Fruit fly (Drosophila melanogaster): Measurements from ENCODE around the gene Ser.

Gene Ser

dm6 chr3R:27175710-27176109 is 18.4 kb downstream of the Ser start:
- TF ChIP-seq CG34367 (tag; optimal IDR thresholded peaks at IDR 0.05) (peak; percentile 18), CG14655 (GFP tag; optimal IDR thresholded peaks at IDR 0.05) (peak; percentile 49), CG10348 (GFP tag; IDR thresholded peaks at IDR 0.05) (no peak), Pif1A (GFP tag; optimal IDR thresholded peaks at IDR 0.05) (peak; percentile 21), CG15710 (tag; optimal IDR thresholded peaks at IDR 0.05) (peak; percentile 53), CG8301 (tag; optimal IDR thresholded peaks at IDR 0.05) (peak; percentile 53), CG9948 (tag; optimal IDR thresholded peaks at IDR 0.05) (peak; percentile 38), CG13204 (GFP tag; optimal IDR thresholded peaks at IDR 0.05) (no peak), Ets98B (GFP tag; IDR thresholded peaks at IDR 0.05) (no peak), Snoo (tag; optimal IDR thresholded peaks at IDR 0.05) (no peak), fd96Ca (GFP tag; IDR thresholded peaks at IDR 0.05) (peak; percentile 34; the same call in 1 of the 3 replicates), CG17806 (tag; optimal IDR thresholded peaks at IDR 0.05) (peak; percentile 44), D1 (tag; optimal IDR thresholded peaks at IDR 0.05) (no peak), CG8159 (tag; optimal IDR thresholded peaks at IDR 0.05) (peak; percentile 71), CG32121 (GFP tag; IDR thresholded peaks at IDR 0.05) (0 out of 2 replicates have a peak, but pooled peaks have one; percentile 27), Pif1B (GFP tag; optimal IDR thresholded peaks at IDR 0.05) (no peak)

dm6 chr3R:27171153-27171552 is 22.9 kb downstream of the Ser start:
- TF ChIP-seq CG12605 (GFP tag; IDR thresholded peaks at IDR 0.05) = no peak
- TF ChIP-seq Snoo (tag; optimal IDR thresholded peaks at IDR 0.05) = peak; percentile 19
- TF ChIP-seq Ets98B (GFP tag; IDR thresholded peaks at IDR 0.05) = no peak
- TF ChIP-seq CG9948 (tag; optimal IDR thresholded peaks at IDR 0.05) = peak; percentile 18
- TF ChIP-seq fd96Ca (GFP tag; IDR thresholded peaks at IDR 0.05) = no peak
- TF ChIP-seq CG15710 (tag; optimal IDR thresholded peaks at IDR 0.05) = peak; percentile 34
- no peak for TF ChIP-seq CG13204 (GFP tag; optimal IDR thresholded peaks at IDR 0.05)
- TF ChIP-seq Pif1B (GFP tag; optimal IDR thresholded peaks at IDR 0.05) = no peak
- TF ChIP-seq Pif1A (GFP tag; optimal IDR thresholded peaks at IDR 0.05) = peak; percentile 24
- no peak for TF ChIP-seq rn (GFP tag; IDR thresholded peaks at IDR 0.05)
- no peak for TF ChIP-seq D1 (tag; optimal IDR thresholded peaks at IDR 0.05)
- TF ChIP-seq CG4496 (GFP tag; IDR thresholded peaks at IDR 0.05) = no peak
- no peak for TF ChIP-seq CG10348 (GFP tag; IDR thresholded peaks at IDR 0.05)
- TF ChIP-seq CG32121 (GFP tag; IDR thresholded peaks at IDR 0.05) = no peak
- no peak for TF ChIP-seq CG34367 (tag; optimal IDR thresholded peaks at IDR 0.05)
- TF ChIP-seq EcR (GFP tag; optimal IDR thresholded peaks at IDR 0.05) = no peak
- peak; percentile 31 for TF ChIP-seq gl (tag; optimal IDR thresholded peaks at IDR 0.05)
- TF ChIP-seq CG8159 (tag; optimal IDR thresholded peaks at IDR 0.05) = peak; percentile 59
- TF ChIP-seq CG17806 (tag; optimal IDR thresholded peaks at IDR 0.05) = peak; percentile 59
- peak; percentile 5 for TF ChIP-seq CG8301 (tag; optimal IDR thresholded peaks at IDR 0.05)
- peak; percentile 40 for TF ChIP-seq CG14655 (GFP tag; optimal IDR thresholded peaks at IDR 0.05)

dm6 chr3R:27167350-27167749 is 26.7 kb downstream of the Ser start:
- TF ChIP-seq gl (tag; optimal IDR thresholded peaks at IDR 0.05) = peak; percentile 45
- TF ChIP-seq EcR (GFP tag; optimal IDR thresholded peaks at IDR 0.05) = no peak
- TF ChIP-seq CG32121 (GFP tag; IDR thresholded peaks at IDR 0.05) = peak; percentile 91
- TF ChIP-seq CG34367 (tag; optimal IDR thresholded peaks at IDR 0.05) = peak; percentile 37
- TF ChIP-seq rn (GFP tag; IDR thresholded peaks at IDR 0.05) = peak; percentile 82
- TF ChIP-seq CG8301 (tag; optimal IDR thresholded peaks at IDR 0.05) = peak; percentile 92
- TF ChIP-seq Pif1B (GFP tag; optimal IDR thresholded peaks at IDR 0.05) = peak; percentile 78
- peak; percentile 57 for TF ChIP-seq CG15710 (tag; optimal IDR thresholded peaks at IDR 0.05)
- TF ChIP-seq CG8159 (tag; optimal IDR thresholded peaks at IDR 0.05) = peak; percentile 70
- TF ChIP-seq Pif1A (GFP tag; optimal IDR thresholded peaks at IDR 0.05) = peak; percentile 84
- peak; percentile 79 for TF ChIP-seq CG9948 (tag; optimal IDR thresholded peaks at IDR 0.05)
- peak; percentile 94 for TF ChIP-seq Ets98B (GFP tag; IDR thresholded peaks at IDR 0.05)
- TF ChIP-seq CG17806 (tag; optimal IDR thresholded peaks at IDR 0.05) = peak; percentile 82
- no peak for TF ChIP-seq D1 (tag; optimal IDR thresholded peaks at IDR 0.05)
- TF ChIP-seq Snoo (tag; optimal IDR thresholded peaks at IDR 0.05) = no peak
- TF ChIP-seq CG13204 (GFP tag; optimal IDR thresholded peaks at IDR 0.05) = peak; percentile 14
- TF ChIP-seq CG4496 (GFP tag; IDR thresholded peaks at IDR 0.05) = peak; percentile 92
- peak; percentile 86 for TF ChIP-seq fd96Ca (GFP tag; IDR thresholded peaks at IDR 0.05)
- no peak for TF ChIP-seq CG10348 (GFP tag; IDR thresholded peaks at IDR 0.05)
- TF ChIP-seq CG12605 (GFP tag; IDR thresholded peaks at IDR 0.05) = peak; percentile 90
- peak; percentile 92 for TF ChIP-seq CG14655 (GFP tag; optimal IDR thresholded peaks at IDR 0.05)

- TF ChIP-seq CG32121 (GFP tag; IDR thresholded peaks at IDR 0.05) = no peak
- no peak for TF ChIP-seq fd96Ca (GFP tag; IDR thresholded peaks at IDR 0.05)
Measured at dm6 chr3R:27165416-27165982, 28.6 kb downstream of the Ser start, which contains the start of the genes CG34293 and spn-D. TSS of gene CG34293 (minus strand) at chr3R:27165575. TSS of gene spn-D (plus strand) at chr3R:27165716.

- TF ChIP-seq CG4496 (GFP tag; IDR thresholded peaks at IDR 0.05) (no peak), EcR (GFP tag; optimal IDR thresholded peaks at IDR 0.05) (no peak), CG8159 (tag; optimal IDR thresholded peaks at IDR 0.05) (no peak), CG14655 (GFP tag; optimal IDR thresholded peaks at IDR 0.05) (no peak), CG10348 (GFP tag; IDR thresholded peaks at IDR 0.05) (no peak), Pif1A (GFP tag; optimal IDR thresholded peaks at IDR 0.05) (no peak), CG32121 (GFP tag; IDR thresholded peaks at IDR 0.05) (no peak), CG13204 (GFP tag; optimal IDR thresholded peaks at IDR 0.05) (no peak), fd96Ca (GFP tag; IDR thresholded peaks at IDR 0.05) (no peak), Pif1B (GFP tag; optimal IDR thresholded peaks at IDR 0.05) (no peak), Snoo (tag; optimal IDR thresholded peaks at IDR 0.05) (no peak), CG15710 (tag; optimal IDR thresholded peaks at IDR 0.05) (no peak), CG9948 (tag; optimal IDR thresholded peaks at IDR 0.05) (no peak), Ets98B (GFP tag; IDR thresholded peaks at IDR 0.05) (no peak), CG17806 (tag; optimal IDR thresholded peaks at IDR 0.05) (no peak), D1 (tag; optimal IDR thresholded peaks at IDR 0.05) (no peak), CG8301 (tag; optimal IDR thresholded peaks at IDR 0.05) (no peak), rn (GFP tag; IDR thresholded peaks at IDR 0.05) (no peak), CG34367 (tag; optimal IDR thresholded peaks at IDR 0.05) (no peak), gl (tag; optimal IDR thresholded peaks at IDR 0.05) (no peak)
Measured at dm6 chr3R:27162824-27163223, 31.2 kb downstream of the Ser start, which contains the start of gene ppk31. TSS of gene ppk31 (plus strand) at chr3R:27163124.
